Fruit fly (Drosophila melanogaster) whole organism, embryonic: ENCODE results near the gene sno.

ENCODE experiments used
- Ada2b ChIP-seq: fragments of 200-800 bp; sonication (Bioruptor generic); IDR thresholded peaks from 2 replicates; pipeline ENCODE4 v1.3.6; 2022; ENCODE audit warnings: missing biosample characterization, missing genetic modification characterization
- Adf1 ChIP-seq: fragments of 200-800 bp; sonication (Bioruptor generic); IDR thresholded peaks from 2 replicates; pipeline ENCODE4 v1.3.6; 2022; ENCODE audit warnings: missing biosample characterization, missing genetic modification characterization
- Antp ChIP-seq: fragments of 200-800 bp; sonication (Bioruptor generic); optimal IDR thresholded peaks from 3 replicates; lab custom pipeline; 2016; ENCODE audit warnings: missing biosample characterization, missing genetic modification characterization
- Awh ChIP-seq: fragments of 200-800 bp; sonication (Bioruptor generic); IDR thresholded peaks from 2 replicates; pipeline ENCODE4, ENCODE4 v1.3.6; 2022; ENCODE audit warnings: missing biosample characterization, missing genetic modification characterization
- CG10267 ChIP-seq: fragments of 200-800 bp; sonication (Bioruptor generic); optimal IDR thresholded peaks from 2 replicates; lab custom pipeline; 2018; ENCODE audit warnings: missing biosample characterization, mild to moderate bottlenecking, missing genetic modification characterization, moderate library complexity
- CG10654 ChIP-seq: fragments of 200-800 bp; sonication (Bioruptor generic); optimal IDR thresholded peaks from 2 replicates; lab custom pipeline; 2016; ENCODE audit warnings: missing biosample characterization, missing genetic modification characterization
- CG12236 ChIP-seq: fragments of 200-800 bp; sonication (Bioruptor generic); optimal IDR thresholded peaks from 2 replicates; lab custom pipeline; 2016; ENCODE audit warnings: missing biosample characterization, missing genetic modification characterization
- CG12744 ChIP-seq: fragments of 200-800 bp; sonication (Bioruptor generic); optimal IDR thresholded peaks from 2 replicates; lab custom pipeline; 2016; ENCODE audit warnings: missing biosample characterization, missing genetic modification characterization
- CG14441 ChIP-seq: fragments of 200-800 bp; sonication (Bioruptor generic); IDR thresholded peaks from 2 replicates; pipeline ENCODE4 v1.3.6; 2022; ENCODE audit warnings: missing biosample characterization, missing genetic modification characterization
- CG14965 ChIP-seq: fragments of 200-800 bp; sonication (Bioruptor generic); optimal IDR thresholded peaks from 2 replicates; lab custom pipeline; 2016; ENCODE audit warnings: missing biosample characterization, missing genetic modification characterization, borderline replicate concordance
- CG16779 ChIP-seq: fragments of 200-800 bp; sonication (Bioruptor generic); IDR thresholded peaks from 2 replicates; pipeline ENCODE4 v1.3.6; 2022; ENCODE audit warnings: missing biosample characterization, missing genetic modification characterization
- CG3281 ChIP-seq: fragments of 200-800 bp; sonication (Bioruptor generic); optimal IDR thresholded peaks from 3 replicates; lab custom pipeline; 2017; ENCODE audit warnings: missing biosample characterization, mild to moderate bottlenecking, missing genetic modification characterization
- CG34376 ChIP-seq: fragments of 200-800 bp; sonication (Bioruptor generic); optimal IDR thresholded peaks from 2 replicates; lab custom pipeline; 2018; ENCODE audit warnings: missing biosample characterization, mild to moderate bottlenecking, missing genetic modification characterization
- CG43689 ChIP-seq: fragments of 200-800 bp; sonication (Bioruptor generic); IDR thresholded peaks from 2 replicates; pipeline ENCODE4 v1.3.6; 2022; ENCODE audit warnings: missing biosample characterization, missing genetic modification characterization
- CG6765 ChIP-seq: fragments of 200-800 bp; sonication (Bioruptor generic); optimal IDR thresholded peaks from 3 replicates; lab custom pipeline; 2017; ENCODE audit warnings: missing biosample characterization, mild to moderate bottlenecking, missing genetic modification characterization
- CG7271 ChIP-seq: fragments of 200-800 bp; sonication (Bioruptor generic); optimal IDR thresholded peaks from 2 replicates; lab custom pipeline; 2018; ENCODE audit warnings: missing biosample characterization, mild to moderate bottlenecking, missing genetic modification characterization, moderate library complexity
- CG7556 ChIP-seq: fragments of 200-800 bp; sonication (Bioruptor generic); optimal IDR thresholded peaks from 2 replicates; lab custom pipeline; 2017; ENCODE audit warnings: missing biosample characterization, mild to moderate bottlenecking, missing genetic modification characterization
- CG7745 ChIP-seq: fragments of 200-800 bp; sonication (Bioruptor generic); optimal IDR thresholded peaks from 2 replicates; lab custom pipeline; 2018; ENCODE audit warnings: missing biosample characterization, mild to moderate bottlenecking, missing genetic modification characterization, moderate library complexity
- CG7987 ChIP-seq: fragments of 200-800 bp; sonication (Bioruptor generic); optimal IDR thresholded peaks from 2 replicates; lab custom pipeline; 2018; ENCODE audit warnings: missing biosample characterization, mild to moderate bottlenecking, missing genetic modification characterization, moderate library complexity
- CG8290 ChIP-seq, 3 experiments: fragments of 200-800 bp; sonication (Bioruptor generic); optimal IDR thresholded peaks; 2 replicates each; lab custom pipeline; 2016 to 2019; ENCODE audit warnings: missing biosample characterization in 3 of 3, missing genetic modification characterization in 3 of 3, mild to moderate bottlenecking in 2 of 3, moderate library complexity in 1 of 3
- CG8944 ChIP-seq: fragments of 200-800 bp; sonication (Bioruptor generic); optimal IDR thresholded peaks from 3 replicates; lab custom pipeline; 2016; ENCODE audit warnings: missing biosample characterization, missing genetic modification characterization
- CkIIα-i1 ChIP-seq: fragments of 200-800 bp; sonication (Bioruptor generic); IDR thresholded peaks from 2 replicates; pipeline ENCODE4 v1.3.6; 2022; ENCODE audit warnings: missing biosample characterization, missing genetic modification characterization
- CrebB ChIP-seq: fragments of 200-800 bp; sonication (Bioruptor generic); optimal IDR thresholded peaks from 3 replicates; lab custom pipeline; 2018; ENCODE audit warnings: missing biosample characterization, mild to moderate bottlenecking, missing genetic modification characterization
- Dek ChIP-seq: fragments of 200-800 bp; sonication (Bioruptor generic); optimal IDR thresholded peaks from 3 replicates; lab custom pipeline; 2019; ENCODE audit warnings: missing biosample characterization, mild to moderate bottlenecking, missing genetic modification characterization, moderate library complexity
- Fer3 ChIP-seq: fragments of 200-800 bp; sonication (Bioruptor generic); optimal IDR thresholded peaks from 2 replicates; lab custom pipeline; 2018; ENCODE audit warnings: missing biosample characterization, mild to moderate bottlenecking, missing genetic modification characterization, moderate library complexity
- Hand ChIP-seq: fragments of 200-800 bp; sonication (Bioruptor generic); optimal IDR thresholded peaks from 2 replicates; lab custom pipeline; 2017; ENCODE audit warnings: mild to moderate bottlenecking, missing biosample characterization, missing genetic modification reagents, missing genetic modification characterization
- Hr39 ChIP-seq: fragments of >200 bp; optimal IDR thresholded peaks from 2 replicates; lab custom pipeline; 2017
- Pdp1 ChIP-seq, 2 experiments: fragments of 200-800 bp; sonication (Bioruptor generic); optimal IDR thresholded peaks; 3 replicates each; lab custom pipeline; 2016; ENCODE audit warnings: missing biosample characterization in 2 of 2, missing genetic modification characterization in 2 of 2, mild to moderate bottlenecking in 1 of 2, moderate library complexity in 1 of 2
- Ravus ChIP-seq: fragments of 200-800 bp; sonication (Bioruptor generic); IDR thresholded peaks from 2 replicates; pipeline ENCODE4 v1.3.6; 2022; ENCODE audit warnings: missing biosample characterization, missing genetic modification characterization
- Sin3A ChIP-seq: fragments of >200 bp; optimal IDR thresholded peaks from 2 replicates; lab custom pipeline; 2018
- TFAM ChIP-seq: fragments of 200-800 bp; sonication (Bioruptor generic); optimal IDR thresholded peaks from 2 replicates; lab custom pipeline; 2017; ENCODE audit warnings: missing biosample characterization, missing genetic modification characterization, inconsistent platforms
- Xrp1 ChIP-seq: fragments of 200-800 bp; sonication (Bioruptor generic); IDR thresholded peaks from 2 replicates; pipeline ENCODE4 v1.3.6; 2022; ENCODE audit warnings: missing biosample characterization, missing genetic modification characterization
- az2 ChIP-seq: fragments of 200-800 bp; sonication (Bioruptor generic); optimal IDR thresholded peaks from 3 replicates; lab custom pipeline; 2016; ENCODE audit warnings: missing biosample characterization, missing genetic modification characterization
- esg ChIP-seq: fragments of 200-800 bp; sonication (Bioruptor generic); conservative IDR thresholded peaks from 2 replicates; pipeline ENCODE4 v1.3.6; 2022; ENCODE audit warnings: missing biosample characterization, missing genetic modification characterization
- eyg ChIP-seq: fragments of 200-800 bp; sonication (Bioruptor generic); optimal IDR thresholded peaks from 3 replicates; lab custom pipeline; 2016; ENCODE audit warnings: missing biosample characterization, missing genetic modification characterization
- fd3F ChIP-seq: fragments of 200-800 bp; sonication (Bioruptor generic); optimal IDR thresholded peaks from 2 replicates; lab custom pipeline; 2018; ENCODE audit warnings: missing biosample characterization, mild to moderate bottlenecking, missing genetic modification characterization, moderate library complexity
- fd96Cb ChIP-seq: fragments of 200-800 bp; sonication (Bioruptor generic); optimal IDR thresholded peaks from 2 replicates; lab custom pipeline; 2018; ENCODE audit warnings: missing biosample characterization, mild to moderate bottlenecking, missing genetic modification characterization, moderate library complexity
- fru ChIP-seq: fragments of >200 bp; optimal IDR thresholded peaks from 2 replicates; lab custom pipeline; 2017
- gce ChIP-seq: fragments of 200-800 bp; sonication (Bioruptor generic); IDR thresholded peaks from 3 replicates; pipeline ENCODE4 v1.3.6; 2022; ENCODE audit warnings: missing biosample characterization, missing genetic modification characterization
- h ChIP-seq: fragments of >200 bp; optimal IDR thresholded peaks from 2 replicates; lab custom pipeline; 2017
- ham ChIP-seq: fragments of 200-800 bp; sonication (Bioruptor generic); IDR thresholded peaks from 2 replicates; pipeline ENCODE4 v1.3.6; 2022; ENCODE audit warnings: missing biosample characterization, missing genetic modification characterization
- hbn ChIP-seq: fragments of 200-800 bp; sonication (Bioruptor generic); IDR thresholded peaks from 2 replicates; pipeline ENCODE4 v1.3.6; 2022; ENCODE audit warnings: missing biosample characterization, missing genetic modification characterization; ENCODE audit not compliant: partially characterized antibody
- ind ChIP-seq: fragments of 200-800 bp; sonication (Bioruptor generic); optimal IDR thresholded peaks from 3 replicates; lab custom pipeline; 2016; ENCODE audit warnings: missing biosample characterization, missing genetic modification characterization
- kay ChIP-seq: fragments of 200-800 bp; sonication (Bioruptor generic); optimal IDR thresholded peaks from 2 replicates; lab custom pipeline; 2016; ENCODE audit warnings: missing biosample characterization, missing genetic modification characterization
- row ChIP-seq: fragments of 200-800 bp; sonication (Bioruptor generic); IDR thresholded peaks from 3 replicates; pipeline ENCODE4 v1.3.6; 2022; ENCODE audit warnings: missing biosample characterization, missing genetic modification characterization
- run ChIP-seq: fragments of 200-800 bp; sonication (Bioruptor generic); optimal IDR thresholded peaks from 3 replicates; lab custom pipeline; 2018; ENCODE audit warnings: missing biosample characterization, mild to moderate bottlenecking, missing genetic modification characterization
- schlank ChIP-seq: fragments of 200-800 bp; sonication (Bioruptor generic); optimal IDR thresholded peaks from 2 replicates; lab custom pipeline; 2018; ENCODE audit warnings: missing biosample characterization, mild to moderate bottlenecking, missing genetic modification characterization
- sd ChIP-seq: fragments of 200-800 bp; sonication (Bioruptor generic); optimal IDR thresholded peaks from 3 replicates; lab custom pipeline; 2018; ENCODE audit warnings: missing biosample characterization, mild to moderate bottlenecking, missing genetic modification characterization, moderate library complexity
- sima ChIP-seq: fragments of 200-800 bp; sonication (Bioruptor generic); optimal IDR thresholded peaks from 2 replicates; lab custom pipeline; 2016; ENCODE audit warnings: missing biosample characterization, missing genetic modification characterization
- unpg ChIP-seq: fragments of 200-800 bp; sonication (Bioruptor generic); optimal IDR thresholded peaks from 3 replicates; lab custom pipeline; 2018; ENCODE audit warnings: missing biosample characterization, mild to moderate bottlenecking, missing genetic modification characterization, moderate library complexity

The sno gene

DNA sequence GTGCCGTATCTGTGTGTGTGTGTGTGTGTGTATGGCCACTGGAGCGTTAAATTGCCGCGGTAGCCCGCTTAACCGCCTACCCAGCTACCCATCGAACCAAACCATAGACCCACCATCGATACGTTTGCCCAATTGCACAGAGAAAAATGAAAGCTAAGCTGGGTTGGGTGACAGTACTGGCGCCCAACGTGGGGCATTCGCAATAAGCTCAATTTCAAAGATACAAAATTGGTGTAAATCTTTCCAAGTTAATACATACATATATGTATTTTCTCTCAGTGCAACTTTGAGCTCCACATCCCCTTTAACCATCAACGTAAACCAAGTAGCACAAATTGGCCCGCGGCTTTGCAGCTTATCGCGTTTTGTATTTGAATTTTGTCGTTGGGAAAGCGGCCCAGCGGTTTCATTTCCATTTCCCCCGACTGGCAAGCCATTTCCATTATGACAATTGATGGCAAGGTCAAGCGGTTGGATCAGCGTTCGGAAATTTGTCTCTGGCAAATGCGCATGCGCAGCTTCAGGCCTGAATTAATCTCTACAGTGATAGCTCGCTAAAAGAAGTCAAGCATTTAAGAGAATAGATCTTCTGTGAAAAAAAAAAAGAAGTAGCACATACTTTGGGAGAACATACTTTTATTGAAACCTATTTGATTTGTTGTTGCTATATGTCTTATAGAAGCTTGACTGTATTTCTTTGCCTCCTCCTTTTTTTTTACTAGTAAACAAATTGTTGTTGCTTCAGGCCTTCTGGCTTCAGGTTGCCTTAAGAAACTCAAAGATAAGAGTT, 21.1 kb upstream of the sno start (continued):
- TF ChIP-seq CG7745 (tag; lab: Kevin White, UChicago): no peak
- TF ChIP-seq CG43689 (GFP tag; lab: Robert Waterston, UW): peak; percentile 71; the same call in 1 of the 2 replicates
- TF ChIP-seq CG10267 (tag; lab: Kevin White, UChicago): peak; percentile 28
- TF ChIP-seq Dek (tag; lab: Kevin White, UChicago): peak; percentile 24
- peak; percentile 31 for TF ChIP-seq eyg
- no peak for TF ChIP-seq TFAM (GFP tag; lab: Kevin White, UChicago)
- peak; percentile 76 for TF ChIP-seq unpg (GFP tag; lab: Kevin White, UChicago)
- TF ChIP-seq CG16779: peak; percentile 47; the same call in 1 of the 2 replicates
- no peak for TF ChIP-seq h
- TF ChIP-seq Antp (GFP tag; lab: Kevin White, UChicago): peak; percentile 76
- peak; percentile 46 for TF ChIP-seq fd3F
- TF ChIP-seq Fer3: peak; percentile 64
- TF ChIP-seq fru: no peak
- peak; percentile 32 for TF ChIP-seq run (tag; lab: Kevin White, UChicago)
- no peak for TF ChIP-seq CG14965 (GFP tag; lab: Kevin White, UChicago)
- TF ChIP-seq sima (GFP tag; lab: Kevin White, UChicago): no peak
- no peak for TF ChIP-seq CG6765
- TF ChIP-seq hbn: no peak
- TF ChIP-seq CG7987 (GFP tag; lab: Kevin White, UChicago): no peak
- peak; percentile 77 for TF ChIP-seq esg (GFP tag; lab: Robert Waterston, UW)
- TF ChIP-seq Hr39: no peak
- peak; percentile 31 for TF ChIP-seq CG12236 (GFP tag; lab: Kevin White, UChicago)
- no peak for TF ChIP-seq ham (GFP tag; lab: Robert Waterston, UW)
- no peak for TF ChIP-seq schlank (tag; lab: Kevin White, UChicago)
- TF ChIP-seq CkIIα-i1 (GFP tag; lab: Robert Waterston, UW): no peak
- TF ChIP-seq CG3281 (GFP tag; lab: Kevin White, UChicago): peak; percentile 50
- TF ChIP-seq sd (tag; lab: Kevin White, UChicago): peak; percentile 13
- peak; percentile 76 for TF ChIP-seq row (GFP tag; lab: Robert Waterston, UW)
- TF ChIP-seq Sin3A (lab: Kevin White, UChicago): no peak
- TF ChIP-seq CrebB (tag; lab: Kevin White, UChicago): no peak
- peak; percentile 63 for TF ChIP-seq CG8944 (GFP tag; lab: Kevin White, UChicago)
- TF ChIP-seq fd96Cb (tag; lab: Kevin White, UChicago): peak; percentile 64
- TF ChIP-seq CG12744 (GFP tag; lab: Kevin White, UChicago): no peak
- TF ChIP-seq az2 (GFP tag; lab: Kevin White, UChicago): peak; percentile 71
- TF ChIP-seq Xrp1 (GFP tag; lab: Robert Waterston, UW): peak; percentile 81
- peak; percentile 23 for TF ChIP-seq Hand (GFP tag; lab: Kevin White, UChicago)
- peak; percentile 88; the same call in 2 of the 3 replicates for TF ChIP-seq gce (GFP tag; lab: Robert Waterston, UW)
- peak; percentile 34 for TF ChIP-seq Ravus (GFP tag; lab: Robert Waterston, UW)
- TF ChIP-seq Pdp1 (GFP tag; optimal IDR thresholded peaks at IDR 0.05; lab: Kevin White, UChicago): peak; percentile 65
- no peak for TF ChIP-seq Adf1 (GFP tag; lab: Robert Waterston, UW)
- TF ChIP-seq Awh (GFP tag; lab: Robert Waterston, UW): peak; percentile 81
- peak; percentile 75 for TF ChIP-seq ind
- peak; percentile 75 for TF ChIP-seq CG7556
- TF ChIP-seq kay (GFP tag; lab: Kevin White, UChicago): peak; percentile 8
- TF ChIP-seq CG14441 (GFP tag; lab: Robert Waterston, UW): peak; percentile 90
- peak; percentile 84 for TF ChIP-seq Ada2b
- no peak for TF ChIP-seq CG34376
- TF ChIP-seq CG8290 (GFP tag; optimal IDR thresholded peaks at IDR 0.05; lab: Kevin White, UChicago): peak; percentile 36
- peak in 1 of 2 experiments; percentile 93 for TF ChIP-seq CG8290 (tag; optimal IDR thresholded peaks at IDR 0.05; lab: Kevin White, UChicago)
- TF ChIP-seq CG7271: no peak
- peak; percentile 51 for TF ChIP-seq CG10654 (GFP tag; lab: Kevin White, UChicago)
